Worm (Caenorhabditis elegans) whole organism, midembryonic: Measurements from ENCODE around the gene srj-11.

Experiments
- T22C8.4 ChIP-seq: fragments of 200-800 bp; sonication (Bioruptor generic); IDR thresholded peaks from 2 replicates; pipeline ENCODE4 v1.3.6; 2022; ENCODE audit warnings: missing genetic modification characterization, missing compliant biosample characterization
- cog-1 ChIP-seq: sonication (generic microtip); optimal IDR thresholded peaks from 2 replicates; lab custom pipeline; 2016; ENCODE audit warnings: missing genetic modification characterization, missing compliant biosample characterization
- flt-1 ChIP-seq: fragments of 200-800 bp; sonication (Bioruptor generic); IDR thresholded peaks from 2 replicates; pipeline ENCODE4 v1.3.6; 2022; ENCODE audit warnings: missing genetic modification characterization, missing compliant biosample characterization
- klf-2 ChIP-seq: fragments of 200-800 bp; sonication (Bioruptor generic); conservative IDR thresholded peaks from 2 replicates; pipeline ENCODE4 v1.3.6; 2022; ENCODE audit warnings: missing genetic modification reagents, missing genetic modification characterization, missing compliant biosample characterization
- med-1 ChIP-seq: sonication (generic microtip); optimal IDR thresholded peaks from 2 replicates; lab custom pipeline; 2017; ENCODE audit warnings: missing genetic modification characterization, mild to moderate bottlenecking, missing compliant biosample characterization, antibody characterized with exemption, missing genetic modification reagents; ENCODE audit not compliant: insufficient read depth
- ref-1 ChIP-seq: fragments of 200-800 bp; sonication (Bioruptor generic); conservative IDR thresholded peaks from 2 replicates; pipeline ENCODE4 v1.3.6; 2022; ENCODE audit warnings: missing genetic modification reagents, missing genetic modification characterization, missing compliant biosample characterization
- tab-1 ChIP-seq: fragments of 200-800 bp; sonication (Bioruptor generic); IDR thresholded peaks from 2 replicates; pipeline ENCODE4 v1.3.6; 2022; ENCODE audit warnings: missing genetic modification characterization, missing compliant biosample characterization
- ztf-23 ChIP-seq: fragments of 200-800 bp; sonication (Bioruptor generic); IDR thresholded peaks from 2 replicates; pipeline ENCODE4 v1.3.6; 2022; ENCODE audit warnings: missing genetic modification reagents, missing genetic modification characterization, missing compliant biosample characterization
- ztf-29 ChIP-seq: fragments of 200-800 bp; sonication (Bioruptor generic); IDR thresholded peaks from 2 replicates; pipeline ENCODE4 v1.3.6; 2022; ENCODE audit warnings: missing genetic modification reagents, missing genetic modification characterization, missing compliant biosample characterization

srj-11 gene

DNA sequence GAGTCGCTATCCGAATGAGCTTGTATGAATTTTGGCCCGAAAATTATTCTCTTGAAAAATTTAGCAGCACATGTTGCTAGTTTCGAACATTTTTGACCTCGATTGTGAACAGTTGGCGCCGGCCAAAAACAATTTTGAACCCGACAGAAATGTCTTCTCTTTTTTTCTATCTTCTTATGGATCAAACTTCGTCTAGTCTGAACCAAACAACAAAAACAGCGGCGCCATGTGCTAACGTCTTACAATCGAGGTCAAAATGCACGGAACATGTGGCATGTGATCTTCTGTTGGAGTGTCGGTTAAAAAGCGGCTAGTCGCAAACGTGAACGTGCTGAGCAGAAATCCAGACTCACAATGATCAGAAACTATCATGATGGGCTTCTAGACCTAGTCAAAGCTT lies 35.0 kb downstream of the srj-11 start:
- TF ChIP-seq med-1 (GFP tag; lab: Kevin White, UChicago), result no peak
- no peak for TF ChIP-seq ref-1 (GFP tag; lab: Robert Waterston, UW)
- TF ChIP-seq T22C8.4 (GFP tag; lab: Robert Waterston, UW), result no peak
- TF ChIP-seq tab-1 (GFP tag; lab: Robert Waterston, UW), result no peak
- TF ChIP-seq cog-1, result no peak
- TF ChIP-seq ztf-29 (GFP tag; lab: Robert Waterston, UW), result no peak
- TF ChIP-seq flt-1 (GFP tag; lab: Robert Waterston, UW), result no peak
- TF ChIP-seq klf-2 (GFP tag; lab: Robert Waterston, UW), result no peak
- no peak for TF ChIP-seq ztf-23 (GFP tag; lab: Robert Waterston, UW)

DNA sequence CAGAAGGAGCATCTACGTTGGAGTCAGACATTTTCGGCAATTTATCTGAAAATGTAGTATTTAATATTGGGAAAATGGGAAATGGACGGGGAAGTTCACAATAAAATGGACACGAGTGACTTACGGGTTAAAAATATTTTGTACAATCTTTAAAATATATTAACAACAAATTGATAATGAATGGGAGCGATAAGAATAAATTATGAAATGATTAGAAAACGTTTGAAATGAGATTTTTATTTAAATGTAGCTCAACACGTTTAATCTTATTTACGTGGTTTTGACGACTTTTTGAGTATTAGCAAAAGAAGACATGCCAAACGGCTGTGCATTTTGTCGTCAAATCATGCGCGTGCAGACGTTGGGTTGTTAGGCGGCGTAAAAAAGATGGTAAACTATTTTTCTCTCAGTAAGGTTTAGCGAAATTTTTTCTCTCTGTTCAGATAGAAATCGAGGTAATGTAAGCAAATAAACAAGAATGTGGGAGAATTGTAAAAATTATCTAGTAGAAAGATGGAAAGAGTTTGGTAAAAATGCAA lies 36.9 kb downstream of the srj-11 start, which contains the start of gene fbxa-64:
fbxa-64 (minus strand) TSS at position 51 of the 539 bp plus-strand sequence.
- TF ChIP-seq cog-1 (no peak), flt-1 (GFP tag; lab: Robert Waterston, UW) (no peak)

DNA sequence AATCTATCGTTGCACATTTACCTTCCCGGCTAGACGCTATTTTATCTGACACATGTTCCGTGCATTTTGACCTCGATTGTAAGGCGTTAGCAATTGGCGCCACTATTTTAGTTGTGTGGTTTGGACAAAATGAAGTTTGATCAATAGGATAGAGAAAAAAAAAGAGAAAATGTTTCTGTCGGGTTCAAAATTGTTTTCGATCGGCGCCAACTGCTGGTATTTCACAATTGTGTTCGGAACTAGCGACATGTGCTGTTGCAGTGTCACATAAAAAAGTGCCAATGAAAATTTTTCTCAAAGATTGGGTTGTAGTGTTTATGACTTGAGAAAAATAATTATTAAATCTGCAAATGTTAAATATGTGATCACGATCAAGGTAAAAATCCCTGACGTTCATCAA lies 37.9 kb downstream of the srj-11 start:
- TF ChIP-seq klf-2 (GFP tag; lab: Robert Waterston, UW) (no peak), flt-1 (GFP tag; lab: Robert Waterston, UW) (no peak), ztf-29 (GFP tag; lab: Robert Waterston, UW) (no peak), ztf-23 (GFP tag; lab: Robert Waterston, UW) (no peak), T22C8.4 (GFP tag; lab: Robert Waterston, UW) (no peak), ref-1 (GFP tag; lab: Robert Waterston, UW) (no peak), med-1 (GFP tag; lab: Kevin White, UChicago) (no peak), tab-1 (GFP tag; lab: Robert Waterston, UW) (no peak), cog-1 (no peak)

DNA sequence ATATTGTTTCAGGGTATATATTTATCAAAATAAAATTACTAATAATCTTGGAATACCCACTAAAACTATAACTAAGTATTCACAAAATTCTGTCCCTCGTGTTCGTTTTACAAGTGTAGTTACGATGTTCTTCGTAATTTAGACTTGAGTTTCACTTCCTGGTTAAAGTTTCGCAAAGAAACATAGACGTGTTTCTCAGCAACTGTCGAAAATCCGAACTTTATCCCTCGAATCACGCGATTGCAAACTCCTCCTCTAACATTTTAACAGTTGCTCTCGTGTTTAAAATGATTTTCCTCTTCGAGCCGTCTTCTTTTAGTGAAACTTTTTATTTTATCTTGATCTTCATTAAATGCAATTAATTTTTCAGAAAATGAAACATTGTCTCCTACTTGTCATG lies 38.8 kb downstream of the srj-11 start, which contains the start of gene T28A11.2:
T28A11.2 (plus strand) TSS at position 371 of the 400 bp plus-strand sequence.
- TF ChIP-seq T22C8.4 (GFP tag; lab: Robert Waterston, UW), result no peak
- TF ChIP-seq klf-2 (GFP tag; lab: Robert Waterston, UW), result no peak
- TF ChIP-seq med-1 (GFP tag; lab: Kevin White, UChicago), result no peak
- no peak for TF ChIP-seq tab-1 (GFP tag; lab: Robert Waterston, UW)
- no peak for TF ChIP-seq flt-1 (GFP tag; lab: Robert Waterston, UW)
- TF ChIP-seq ztf-29 (GFP tag; lab: Robert Waterston, UW), result no peak
- no peak for TF ChIP-seq ztf-23 (GFP tag; lab: Robert Waterston, UW)
- TF ChIP-seq cog-1, result no peak
- no peak for TF ChIP-seq ref-1 (GFP tag; lab: Robert Waterston, UW)

DNA sequence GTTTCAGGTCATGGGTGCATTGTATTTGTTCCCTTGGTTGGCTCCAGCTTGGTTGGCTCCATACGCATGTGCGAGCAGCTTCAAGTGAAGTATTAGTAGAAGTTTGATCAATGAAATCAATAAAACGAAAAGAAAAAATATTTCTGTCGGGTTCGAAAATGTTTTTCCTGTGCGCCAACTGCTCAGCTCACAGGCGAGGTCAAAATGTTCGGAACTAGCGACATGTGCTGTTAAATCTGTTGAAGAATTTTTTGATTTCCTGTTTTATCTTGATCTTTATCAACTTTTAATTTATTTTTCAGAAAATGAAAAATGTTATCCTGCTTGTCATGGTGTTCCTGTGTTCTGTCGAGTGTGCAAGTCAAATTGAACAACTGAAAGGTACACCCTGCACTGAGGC lies 40.3 kb downstream of the srj-11 start, which contains the start of gene T28A11.25:
T28A11.25 (plus strand) TSS at position 301 of the 400 bp plus-strand sequence.
- TF ChIP-seq ztf-23 (GFP tag; lab: Robert Waterston, UW), result no peak

DNA sequence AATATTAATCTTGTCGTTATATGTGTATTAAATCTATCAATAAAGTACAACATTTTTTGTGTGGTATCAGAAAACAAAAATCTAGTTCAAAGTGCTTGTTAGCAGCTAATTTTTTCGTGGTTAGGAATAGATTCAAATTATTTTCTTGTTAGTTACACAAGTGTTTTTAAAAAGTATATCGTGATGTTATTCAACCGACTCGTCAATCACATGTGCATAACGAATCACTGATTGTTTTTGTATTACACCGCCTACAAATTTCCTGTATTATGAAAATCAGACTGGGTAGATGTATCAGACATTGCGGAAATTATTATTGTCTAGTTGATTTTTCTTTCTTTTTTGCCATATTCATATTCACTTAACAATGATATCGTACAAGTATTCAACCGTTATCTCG lies 41.7 kb downstream of the srj-11 start, which contains the start of gene str-64:
str-64 (plus strand) TSS at position 301 of the 400 bp plus-strand sequence.
- TF ChIP-seq T22C8.4 (GFP tag; lab: Robert Waterston, UW) (no peak), flt-1 (GFP tag; lab: Robert Waterston, UW) (no peak), ztf-29 (GFP tag; lab: Robert Waterston, UW) (no peak), klf-2 (GFP tag; lab: Robert Waterston, UW) (no peak)

DNA sequence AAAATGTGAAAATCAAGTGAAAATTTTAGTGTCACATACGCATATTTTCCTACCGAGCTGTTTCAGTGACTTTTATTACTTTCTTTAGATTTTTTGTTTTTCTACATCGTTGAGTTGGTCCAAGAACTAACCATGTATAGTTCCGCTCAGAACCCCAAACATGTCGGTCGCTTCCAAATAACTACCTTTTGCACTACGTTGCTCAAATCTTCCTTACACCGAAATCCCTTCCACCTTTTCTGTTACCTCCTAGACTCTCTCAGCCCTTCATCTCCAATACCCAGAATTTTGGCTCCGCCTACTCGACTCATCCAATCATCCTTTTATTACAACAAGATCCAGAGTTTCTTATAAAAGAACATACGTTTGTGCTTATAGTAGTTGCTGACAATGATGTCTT lies 43.4 kb downstream of the srj-11 start, which contains the start of gene F35F10.5:
F35F10.5 (plus strand) TSS at position 301 of the 400 bp plus-strand sequence.
- TF ChIP-seq ztf-23 (GFP tag; lab: Robert Waterston, UW), result 0 out of 2 replicates have a peak, but pooled peaks have one; percentile 25
- TF ChIP-seq T22C8.4 (GFP tag; lab: Robert Waterston, UW), result no peak

DNA sequence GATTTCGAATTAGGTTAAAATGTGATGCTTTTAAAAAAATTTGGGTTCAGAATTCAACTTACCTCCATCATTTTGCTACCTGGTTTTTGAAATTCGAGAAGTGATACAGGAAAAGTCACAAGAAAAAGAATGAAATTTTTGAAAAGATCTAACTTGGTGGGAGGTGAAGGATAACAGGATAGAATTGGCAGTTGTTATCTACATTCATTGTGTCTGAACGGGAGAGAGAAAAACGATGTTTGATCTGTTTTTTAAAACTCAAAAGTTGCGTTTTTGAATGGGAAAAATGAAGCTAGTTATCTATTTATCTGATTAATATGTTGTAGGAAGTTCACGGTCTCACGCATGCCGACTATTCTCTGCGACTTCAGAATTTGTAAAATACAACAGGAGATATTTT lies 46.1 kb downstream of the srj-11 start, which contains the start of gene F35F10.7:
F35F10.7 (minus strand) TSS at position 101 of the 400 bp plus-strand sequence.
- TF ChIP-seq ref-1 (GFP tag; lab: Robert Waterston, UW), result no peak

DNA sequence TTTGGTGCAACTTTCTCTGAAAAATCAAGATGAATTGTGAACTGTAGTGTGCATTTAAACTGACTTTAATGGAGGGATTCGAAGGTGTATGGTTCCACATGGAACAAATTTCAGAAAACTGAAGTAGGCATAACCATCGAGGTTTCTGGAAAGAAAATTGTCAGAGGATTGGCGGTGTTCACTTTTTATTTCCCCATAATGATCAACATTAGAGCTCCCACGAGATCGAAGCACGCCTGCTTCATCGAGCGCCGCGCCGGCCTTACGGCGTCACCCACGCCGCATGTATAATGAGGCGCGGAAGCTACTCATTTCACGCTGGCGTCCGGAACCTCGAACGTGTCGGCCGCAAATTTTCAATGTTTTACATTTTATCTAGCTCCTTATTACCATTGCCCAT lies 46.9 kb downstream of the srj-11 start:
- no peak for TF ChIP-seq ztf-23 (GFP tag; lab: Robert Waterston, UW)
- no peak for TF ChIP-seq med-1 (GFP tag; lab: Kevin White, UChicago)
- no peak for TF ChIP-seq ref-1 (GFP tag; lab: Robert Waterston, UW)
- TF ChIP-seq tab-1 (GFP tag; lab: Robert Waterston, UW), result no peak
- TF ChIP-seq klf-2 (GFP tag; lab: Robert Waterston, UW), result no peak
- TF ChIP-seq flt-1 (GFP tag; lab: Robert Waterston, UW), result no peak
- no peak for TF ChIP-seq T22C8.4 (GFP tag; lab: Robert Waterston, UW)
- no peak for TF ChIP-seq ztf-29 (GFP tag; lab: Robert Waterston, UW)
- TF ChIP-seq cog-1, result no peak

DNA sequence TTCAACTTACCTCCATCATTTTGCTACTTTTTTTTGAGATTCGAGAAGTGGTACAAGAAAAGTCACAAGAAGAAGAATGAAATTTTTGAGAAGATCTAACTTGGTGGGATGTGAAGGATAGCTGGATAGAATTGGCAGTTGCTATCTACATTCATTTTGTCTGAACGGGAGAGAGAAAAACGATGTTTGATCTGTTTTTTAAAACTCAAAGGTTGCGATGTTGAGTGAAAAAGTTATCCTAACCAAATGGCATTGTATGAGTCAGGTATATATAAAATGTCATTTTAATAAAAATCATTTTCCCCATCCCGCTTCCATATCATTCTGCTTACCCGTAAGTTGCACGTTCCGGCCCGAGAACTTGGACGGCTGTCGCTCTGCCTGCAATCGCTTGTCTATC lies 48.0 kb downstream of the srj-11 start, which contains the start of gene F35F10.6:
F35F10.6 (minus strand) TSS at position 101 of the 400 bp plus-strand sequence.
- TF ChIP-seq T22C8.4 (GFP tag; lab: Robert Waterston, UW) (no peak), ztf-23 (GFP tag; lab: Robert Waterston, UW) (no peak), klf-2 (GFP tag; lab: Robert Waterston, UW) (no peak), ztf-29 (GFP tag; lab: Robert Waterston, UW) (no peak), tab-1 (GFP tag; lab: Robert Waterston, UW) (no peak)
